Worm (Caenorhabditis elegans) whole organism, L4 larva: ENCODE data around the gene T26G10.3.

Experiments used
- D1046.2 ChIP-seq: fragments of 200-800 bp; sonication (Bioruptor generic); IDR thresholded peaks from 2 replicates; pipeline ENCODE4 v1.3.6; 2022; ENCODE audit warnings: missing genetic modification characterization, missing compliant biosample characterization
- F44E2.7 ChIP-seq: fragments of 200-800 bp; sonication (Bioruptor generic); IDR thresholded peaks from 2 replicates; pipeline ENCODE4 v2.1.2; 2022; ENCODE audit warnings: missing genetic modification characterization, missing compliant biosample characterization
- F49E8.2 ChIP-seq: sonication (generic microtip); optimal IDR thresholded peaks from 2 replicates; lab custom pipeline; 2016; ENCODE audit warnings: missing compliant biosample characterization, mild to moderate bottlenecking, missing genetic modification characterization, borderline replicate concordance
- R02D3.7 ChIP-seq: fragments of 150-350 bp; sonication (generic microtip); optimal IDR thresholded peaks from 3 replicates; lab custom pipeline; 2014; ENCODE audit warnings: missing biosample characterization, missing genetic modification characterization
- Y105C5A.15 ChIP-seq: fragments of 200-800 bp; sonication (Bioruptor generic); IDR thresholded peaks from 2 replicates; pipeline ENCODE4 v1.3.6; 2022; ENCODE audit warnings: missing genetic modification characterization, missing compliant biosample characterization
- Y5F2A.4 ChIP-seq: fragments of 200-800 bp; sonication (Bioruptor generic); optimal IDR thresholded peaks from 2 replicates; lab custom pipeline; 2018; ENCODE audit warnings: mild to moderate bottlenecking, missing genetic modification characterization, missing compliant biosample characterization
- Y75B8A.6 ChIP-seq: fragments of 200-800 bp; sonication (Bioruptor generic); IDR thresholded peaks from 2 replicates; pipeline ENCODE4 v1.3.6; 2022; ENCODE audit warnings: missing genetic modification reagents, missing genetic modification characterization, missing compliant biosample characterization
- ZK337.2 ChIP-seq: fragments of 200-800 bp; sonication (Bioruptor generic); IDR thresholded peaks from 2 replicates; pipeline ENCODE4 v1.3.6; 2022; ENCODE audit warnings: missing genetic modification reagents, missing genetic modification characterization, missing compliant biosample characterization
- ZK546.5 ChIP-seq, 2 experiments: sonication (generic microtip); optimal IDR thresholded peaks; 2 replicates each; lab custom pipeline; 2017; ENCODE audit warnings: missing biosample characterization in 2 of 2, missing genetic modification characterization in 2 of 2
- aly-2 ChIP-seq: sonication (generic microtip); optimal IDR thresholded peaks from 2 replicates; lab custom pipeline; 2018; ENCODE audit warnings: missing biosample characterization, missing genetic modification characterization
- arid-1 ChIP-seq: fragments of 200-800 bp; sonication (Bioruptor generic); conservative IDR thresholded peaks from 2 replicates; pipeline ENCODE4 v1.3.6; 2022; ENCODE audit warnings: missing genetic modification reagents, missing genetic modification characterization, missing compliant biosample characterization
- attf-4 ChIP-seq: sonication (generic microtip); optimal IDR thresholded peaks from 3 replicates; lab custom pipeline; 2017; ENCODE audit warnings: missing biosample characterization, missing genetic modification characterization
- ceh-20 ChIP-seq: fragments of 200-800 bp; sonication (Bioruptor generic); IDR thresholded peaks from 2 replicates; pipeline ENCODE4 v1.3.6; 2022; ENCODE audit warnings: missing genetic modification reagents, missing genetic modification characterization, missing compliant biosample characterization
- ceh-62 ChIP-seq: sonication (generic microtip); optimal IDR thresholded peaks from 2 replicates; lab custom pipeline; 2017; ENCODE audit warnings: missing biosample characterization, missing genetic modification characterization
- ceh-82 ChIP-seq: sonication (generic microtip); optimal IDR thresholded peaks from 2 replicates; lab custom pipeline; 2017; ENCODE audit warnings: missing biosample characterization, missing genetic modification characterization
- daf-16 ChIP-seq, 3 experiments: sonication (generic microtip); optimal IDR thresholded peaks; 2 replicates each; lab custom pipeline; 2016 to 2017; ENCODE audit warnings: missing genetic modification characterization in 3 of 3, missing genetic modification reagents in 3 of 3, mild to moderate bottlenecking in 2 of 3, missing compliant biosample characterization in 2 of 3, missing biosample characterization in 1 of 3, moderate library complexity in 1 of 3
- daf-8 ChIP-seq: fragments of 200-800 bp; sonication (Bioruptor generic); IDR thresholded peaks from 2 replicates; pipeline ENCODE4 v1.3.6; 2022; ENCODE audit warnings: missing genetic modification characterization, missing compliant biosample characterization
- dmd-6 ChIP-seq: fragments of 200-800 bp; sonication (Bioruptor generic); IDR thresholded peaks from 2 replicates; pipeline ENCODE4 v1.3.6; 2022; ENCODE audit warnings: missing genetic modification reagents, missing genetic modification characterization, missing compliant biosample characterization
- duxl-1 ChIP-seq: sonication (generic microtip); optimal IDR thresholded peaks from 2 replicates; lab custom pipeline; 2016; ENCODE audit warnings: mild to moderate bottlenecking, missing genetic modification characterization, moderate library complexity, missing compliant biosample characterization; ENCODE audit not compliant: poor library complexity
- fkh-10 ChIP-seq: fragments of 150-350 bp; optimal IDR thresholded peaks from 2 replicates; lab custom pipeline; 2014; ENCODE audit warnings: missing biosample characterization, missing genetic modification reagents, missing genetic modification characterization
- gei-8 ChIP-seq: fragments of 200-800 bp; sonication (Bioruptor generic); optimal IDR thresholded peaks from 2 replicates; lab custom pipeline; 2018; ENCODE audit warnings: mild to moderate bottlenecking, missing genetic modification characterization, missing compliant biosample characterization
- hlh-11 ChIP-seq: fragments of 200-800 bp; sonication (Bioruptor generic); optimal IDR thresholded peaks from 2 replicates; lab custom pipeline; 2018; ENCODE audit warnings: mild to moderate bottlenecking, missing genetic modification characterization, missing compliant biosample characterization
- hmg-1.1 ChIP-seq: fragments of 200-800 bp; sonication (Bioruptor generic); IDR thresholded peaks from 2 replicates; pipeline ENCODE4 v1.3.6; 2022; ENCODE audit warnings: missing genetic modification reagents, missing genetic modification characterization, missing compliant biosample characterization
- lin-1 ChIP-seq: fragments of 200-800 bp; sonication (Bioruptor generic); IDR thresholded peaks from 2 replicates; pipeline ENCODE4 v1.3.6; 2022; ENCODE audit warnings: missing genetic modification reagents, missing genetic modification characterization, missing compliant biosample characterization
- lin-13 ChIP-seq: fragments of 150-350 bp; optimal IDR thresholded peaks from 2 replicates; lab custom pipeline; 2014; ENCODE audit warnings: missing biosample characterization, missing genetic modification reagents, missing genetic modification characterization
- lin-38 ChIP-seq: fragments of 200-800 bp; sonication (Bioruptor generic); IDR thresholded peaks from 2 replicates; pipeline ENCODE4 v1.3.6; 2022; ENCODE audit warnings: missing genetic modification reagents, missing genetic modification characterization, missing compliant biosample characterization
- lin-39 ChIP-seq: fragments of 150-350 bp; optimal IDR thresholded peaks from 2 replicates; lab custom pipeline; 2014; ENCODE audit warnings: missing biosample characterization, missing genetic modification reagents, missing genetic modification characterization
- lir-3 ChIP-seq: sonication (generic microtip); optimal IDR thresholded peaks from 2 replicates; lab custom pipeline; 2016; ENCODE audit warnings: mild to moderate bottlenecking, missing genetic modification characterization, missing compliant biosample characterization
- lsy-2 ChIP-seq, 2 experiments: fragments of 150-350 bp in 1 of 2; sonication (generic microtip) in 1 of 2; optimal IDR thresholded peaks; 2 replicates each; lab custom pipeline; 2014 to 2017; ENCODE audit warnings: missing biosample characterization in 2 of 2, missing genetic modification characterization in 2 of 2
- madf-5 ChIP-seq, 2 experiments: fragments of 200-800 bp; sonication (Bioruptor generic); IDR thresholded peaks; 2 replicates each; pipeline ENCODE4 v1.3.6; 2022; ENCODE audit warnings: missing compliant biosample characterization in 2 of 2, missing genetic modification characterization in 2 of 2
- mdl-1 ChIP-seq, 2 experiments: fragments of 150-350 bp in 1 of 2; sonication (generic microtip) in 1 of 2; optimal IDR thresholded peaks; 2 replicates each; lab custom pipeline; 2014 to 2017; ENCODE audit warnings: missing biosample characterization in 2 of 2, missing genetic modification characterization in 2 of 2
- mes-2 ChIP-seq: sonication (generic microtip); optimal IDR thresholded peaks from 2 replicates; lab custom pipeline; 2016; ENCODE audit warnings: missing genotype, mild to moderate bottlenecking, missing genetic modification characterization, missing compliant biosample characterization; ENCODE audit not compliant: poor library complexity, severe bottlenecking
- mxl-2 ChIP-seq: fragments of 200-800 bp; sonication (Bioruptor generic); conservative IDR thresholded peaks from 2 replicates; pipeline ENCODE4 v1.3.6; 2022; ENCODE audit warnings: missing genetic modification reagents, missing genetic modification characterization, missing compliant biosample characterization
- nhr-10 ChIP-seq: fragments of 150-350 bp; optimal IDR thresholded peaks from 2 replicates; lab custom pipeline; 2014; ENCODE audit warnings: missing biosample characterization, missing genetic modification characterization
- nhr-11 ChIP-seq: fragments of 150-350 bp; optimal IDR thresholded peaks from 2 replicates; lab custom pipeline; 2014; ENCODE audit warnings: missing biosample characterization, missing genetic modification characterization
- nhr-25 ChIP-seq: sonication (generic microtip); optimal IDR thresholded peaks from 2 replicates; lab custom pipeline; 2017; ENCODE audit warnings: missing genetic modification characterization, mild to moderate bottlenecking, missing compliant biosample characterization, antibody characterized with exemption, moderate library complexity, borderline replicate concordance; ENCODE audit not compliant: insufficient read depth
- nhr-42 ChIP-seq: fragments of 200-800 bp; sonication (Bioruptor generic); IDR thresholded peaks from 2 replicates; pipeline ENCODE4 v1.3.6; 2022; ENCODE audit warnings: missing genetic modification characterization, missing compliant biosample characterization
- nhr-48 ChIP-seq: sonication (generic microtip); optimal IDR thresholded peaks from 2 replicates; lab custom pipeline; 2016; ENCODE audit warnings: mild to moderate bottlenecking, missing genetic modification characterization, missing compliant biosample characterization
- nhr-76 ChIP-seq: fragments of 150-350 bp; optimal IDR thresholded peaks from 2 replicates; lab custom pipeline; 2014; ENCODE audit warnings: missing biosample characterization, missing genetic modification characterization
- nhr-77 ChIP-seq: fragments of 150-350 bp; optimal IDR thresholded peaks from 2 replicates; lab custom pipeline; 2014; ENCODE audit warnings: missing biosample characterization, missing genetic modification characterization
- pqm-1 ChIP-seq: sonication (generic microtip); optimal IDR thresholded peaks from 2 replicates; lab custom pipeline; 2017; ENCODE audit warnings: missing biosample characterization, missing genetic modification characterization
- rbr-2 ChIP-seq: sonication (generic microtip); optimal IDR thresholded peaks from 2 replicates; lab custom pipeline; 2016; ENCODE audit warnings: missing genotype, missing genetic modification characterization, missing compliant biosample characterization
- saeg-2 ChIP-seq: fragments of 200-800 bp; sonication (Bioruptor generic); IDR thresholded peaks from 2 replicates; pipeline ENCODE4 v1.3.6; 2022; ENCODE audit warnings: missing genetic modification reagents, missing genetic modification characterization, missing compliant biosample characterization
- sdz-12 ChIP-seq: fragments of 200-800 bp; sonication (Bioruptor generic); optimal IDR thresholded peaks from 2 replicates; lab custom pipeline; 2018; ENCODE audit warnings: mild to moderate bottlenecking, missing genetic modification characterization, missing compliant biosample characterization
- snpc-1.2 ChIP-seq: fragments of 200-800 bp; sonication (Bioruptor generic); IDR thresholded peaks from 2 replicates; pipeline ENCODE4 v1.3.6; 2022; ENCODE audit warnings: missing genetic modification reagents, missing genetic modification characterization, missing compliant biosample characterization
- snpc-4 ChIP-seq: fragments of 150-350 bp; optimal IDR thresholded peaks from 2 replicates; lab custom pipeline; 2014; ENCODE audit warnings: missing biosample characterization, missing genetic modification characterization
- spr-1 ChIP-seq: sonication (generic microtip); optimal IDR thresholded peaks from 2 replicates; lab custom pipeline; 2016; ENCODE audit warnings: mild to moderate bottlenecking, missing genetic modification characterization, missing compliant biosample characterization
- tra-1 ChIP-seq: fragments of 200-800 bp; sonication (Bioruptor generic); IDR thresholded peaks from 2 replicates; pipeline ENCODE4 v1.3.6; 2022; ENCODE audit warnings: missing genetic modification reagents, missing genetic modification characterization, missing compliant biosample characterization
- zag-1 ChIP-seq: fragments of 150-350 bp; optimal IDR thresholded peaks from 2 replicates; lab custom pipeline; 2014; ENCODE audit warnings: missing biosample characterization, missing genetic modification characterization
- zfp-2 ChIP-seq: sonication (generic microtip); optimal IDR thresholded peaks from 2 replicates; lab custom pipeline; 2016; ENCODE audit warnings: mild to moderate bottlenecking, missing genetic modification characterization, missing compliant biosample characterization
- zip-11 ChIP-seq: fragments of 200-800 bp; sonication (Bioruptor generic); IDR thresholded peaks from 2 replicates; pipeline ENCODE4 v1.3.6; 2022; ENCODE audit warnings: missing genetic modification characterization, missing compliant biosample characterization
- ztf-7 ChIP-seq: fragments of 150-350 bp; optimal IDR thresholded peaks from 2 replicates; lab custom pipeline; 2014; ENCODE audit warnings: missing biosample characterization, missing genetic modification characterization

Gene T26G10.3

DNA sequence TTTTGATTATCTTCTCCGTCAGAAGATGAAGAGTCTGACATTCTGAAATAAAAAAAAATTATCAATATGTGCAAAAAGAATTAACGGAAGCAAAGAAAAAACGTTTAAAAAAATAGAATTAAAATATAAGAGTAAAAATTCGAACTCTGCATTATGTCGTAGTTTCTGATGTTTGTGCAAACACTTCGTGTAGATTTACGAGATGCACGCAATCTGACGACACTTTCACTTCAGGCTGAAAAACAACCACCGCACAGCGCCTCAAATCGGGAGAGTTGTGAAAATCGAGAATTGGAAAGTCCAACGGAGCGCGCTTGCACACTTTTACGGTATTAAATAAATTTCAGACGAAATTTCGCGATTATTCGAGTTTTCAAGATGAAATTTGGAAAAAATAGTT lies 6.6 kb downstream of the T26G10.3 start, which contains the start of gene T26G10.1 (continued):
- no peak for TF ChIP-seq ceh-62
- no peak for TF ChIP-seq pqm-1
- no peak for TF ChIP-seq nhr-10 (tag; lab: Kevin White, UChicago)
- TF ChIP-seq R02D3.7 (tag; lab: Kevin White, UChicago) = peak; percentile 85
- peak; percentile 85 for TF ChIP-seq mes-2 (tag; lab: Kevin White, UChicago)
- peak; percentile 59 for TF ChIP-seq hlh-11
- peak in 1 of 2 experiments; percentile 85 for TF ChIP-seq lsy-2 (tag; optimal IDR thresholded peaks at IDR 0.05; lab: Kevin White, UChicago)
- no peak for TF ChIP-seq nhr-76 (tag; lab: Kevin White, UChicago)
- no peak for TF ChIP-seq lin-1 (GFP tag; lab: Robert Waterston, UW)
- TF ChIP-seq F49E8.2 (tag; lab: Kevin White, UChicago) = peak; percentile 13
- no peak for TF ChIP-seq sdz-12
- TF ChIP-seq Y75B8A.6 (GFP tag; lab: Robert Waterston, UW) = no peak
- TF ChIP-seq arid-1 (GFP tag; lab: Robert Waterston, UW) = peak; percentile 80
- peak; percentile 95 for TF ChIP-seq lin-38 (GFP tag; lab: Robert Waterston, UW)
- no peak for TF ChIP-seq madf-5 (GFP tag; IDR thresholded peaks at IDR 0.05; lab: Robert Waterston, UW)
- no peak for TF ChIP-seq lin-13 (GFP tag; lab: Kevin White, UChicago)
- TF ChIP-seq mdl-1 (tag; optimal IDR thresholded peaks at IDR 0.05; lab: Kevin White, UChicago) = no peak
- TF ChIP-seq F44E2.7 (GFP tag; lab: Robert Waterston, UW) = no peak
- no peak for TF ChIP-seq ZK546.5 (tag; optimal IDR thresholded peaks at IDR 0.05; lab: Kevin White, UChicago)
- no peak for TF ChIP-seq fkh-10 (GFP tag; lab: Kevin White, UChicago)
- TF ChIP-seq ZK337.2 (GFP tag; lab: Robert Waterston, UW) = no peak
- TF ChIP-seq daf-16 (GFP tag; optimal IDR thresholded peaks at IDR 0.05; lab: Kevin White, UChicago) = no peak
- no peak for TF ChIP-seq daf-16 (tag; optimal IDR thresholded peaks at IDR 0.05; lab: Kevin White, UChicago)
- TF ChIP-seq gei-8 (GFP tag; lab: Kevin White, UChicago) = no peak
- no peak for TF ChIP-seq nhr-48
- no peak for TF ChIP-seq nhr-42 (GFP tag; lab: Robert Waterston, UW)
- no peak for TF ChIP-seq spr-1 (tag; lab: Kevin White, UChicago)
- TF ChIP-seq ceh-82 (tag; lab: Kevin White, UChicago) = no peak
- TF ChIP-seq hmg-1.1 (GFP tag; lab: Robert Waterston, UW) = peak; percentile 71
- TF ChIP-seq dmd-6 (GFP tag; lab: Robert Waterston, UW) = peak; percentile 76
- no peak for TF ChIP-seq zip-11 (GFP tag; lab: Robert Waterston, UW)
- no peak for TF ChIP-seq D1046.2 (GFP tag; lab: Robert Waterston, UW)
- no peak for TF ChIP-seq attf-4 (tag; lab: Kevin White, UChicago)
- TF ChIP-seq Y105C5A.15 (GFP tag; lab: Robert Waterston, UW) = no peak
- TF ChIP-seq aly-2 (tag; lab: Kevin White, UChicago) = no peak
- TF ChIP-seq daf-8 (GFP tag; lab: Robert Waterston, UW) = no peak
- TF ChIP-seq nhr-77 (tag; lab: Kevin White, UChicago) = no peak
- TF ChIP-seq Y5F2A.4 = no peak
- no peak for TF ChIP-seq tra-1 (GFP tag; lab: Robert Waterston, UW)
- TF ChIP-seq lin-39 = no peak
- no peak for TF ChIP-seq snpc-4 (tag; lab: Kevin White, UChicago)
- no peak for TF ChIP-seq nhr-11 (tag; lab: Kevin White, UChicago)
- TF ChIP-seq nhr-25 (tag; lab: Kevin White, UChicago) = no peak
- no peak for TF ChIP-seq ztf-7
- no peak for TF ChIP-seq saeg-2
- no peak for TF ChIP-seq zag-1 (tag; lab: Kevin White, UChicago)
- TF ChIP-seq duxl-1 (tag; lab: Kevin White, UChicago) = peak; percentile 59
- TF ChIP-seq zfp-2 (tag; lab: Kevin White, UChicago) = no peak
- 0 out of 2 replicates have a peak, but pooled peaks have one; percentile 45 for TF ChIP-seq ceh-20 (GFP tag; lab: Robert Waterston, UW)
- no peak for TF ChIP-seq lir-3 (tag; lab: Kevin White, UChicago)
- TF ChIP-seq mxl-2 (GFP tag; lab: Robert Waterston, UW) = no peak
- TF ChIP-seq snpc-1.2 (GFP tag; lab: Robert Waterston, UW) = no peak
- TF ChIP-seq rbr-2 (tag; lab: Kevin White, UChicago) = peak; percentile 67
